Fruit fly (Drosophila melanogaster) whole organism, wandering third instar larva: ENCODE measurements around the gene Stat92E.
A peak's percentile ranks its signal among the peaks of the same experiment; 100 is the strongest.

Experiments
- Abd-B ChIP-seq: fragments of >200 bp; optimal IDR thresholded peaks from 2 replicates; lab custom pipeline; 2017; ENCODE audit warnings: missing biosample characterization, missing genetic modification characterization
- CG32264 ChIP-seq: fragments of 200-800 bp; sonication (Bioruptor generic); optimal IDR thresholded peaks from 2 replicates; lab custom pipeline; 2016; ENCODE audit warnings: missing biosample characterization, missing genetic modification characterization
- CG9705 ChIP-seq: fragments of 200-800 bp; sonication (Bioruptor generic); optimal IDR thresholded peaks from 2 replicates; lab custom pipeline; 2018; ENCODE audit warnings: missing biosample characterization, mild to moderate bottlenecking, missing genetic modification characterization
- Dfd ChIP-seq: fragments of >200 bp; optimal IDR thresholded peaks from 2 replicates; lab custom pipeline; 2017; ENCODE audit warnings: missing biosample characterization, missing genetic modification characterization
- Dif ChIP-seq: fragments of 200-275, 200-300 bp; sonication (Bioruptor generic); optimal IDR thresholded peaks from 2 replicates; lab custom pipeline; 2018; ENCODE audit warnings: missing biosample characterization, missing genetic modification characterization; ENCODE audit not compliant: partially characterized antibody
- GATAd ChIP-seq: sonication (Bioruptor generic); optimal IDR thresholded peaks from 2 replicates; lab custom pipeline; 2016; ENCODE audit warnings: missing biosample characterization, missing genetic modification characterization
- HLH106 ChIP-seq: fragments of 200-800 bp; optimal IDR thresholded peaks from 3 replicates; lab custom pipeline; 2019; ENCODE audit warnings: missing biosample characterization, mild to moderate bottlenecking, missing genetic modification characterization, moderate library complexity
- Hnf4 ChIP-seq: fragments of 200-800 bp; sonication (Bioruptor generic); optimal IDR thresholded peaks from 2 replicates; lab custom pipeline; 2016; ENCODE audit warnings: missing biosample characterization, mild to moderate bottlenecking, missing genetic modification characterization
- Hr83 ChIP-seq: fragments of 200-300 bp; sonication (Bioruptor generic); optimal IDR thresholded peaks from 2 replicates; lab custom pipeline; 2016; ENCODE audit warnings: missing biosample characterization, mild to moderate bottlenecking, missing genetic modification characterization, moderate library complexity; ENCODE audit not compliant: poor library complexity, severe bottlenecking
- Jra ChIP-seq: sonication (Bioruptor generic); optimal IDR thresholded peaks from 2 replicates; lab custom pipeline; 2016; ENCODE audit warnings: missing biosample characterization, missing genetic modification characterization
- Mio ChIP-seq: sonication (Bioruptor generic); optimal IDR thresholded peaks from 2 replicates; lab custom pipeline; 2016; ENCODE audit warnings: missing biosample characterization, missing genetic modification characterization
- Myc ChIP-seq: fragments of >200 bp; optimal IDR thresholded peaks from 2 replicates; lab custom pipeline; 2017
- N ChIP-seq: fragments of >200 bp; optimal IDR thresholded peaks from 2 replicates; lab custom pipeline; 2018; ENCODE audit warnings: missing biosample characterization, missing external identifiers, missing genetic modification characterization
- OdsH ChIP-seq: fragments of 200-800 bp; sonication (Bioruptor generic); optimal IDR thresholded peaks from 2 replicates; lab custom pipeline; 2016; ENCODE audit warnings: missing biosample characterization, mild to moderate bottlenecking, missing genetic modification characterization
- Rel ChIP-seq, 2 experiments: fragments of 200-800 bp; sonication (Bioruptor generic) in 1 of 2; optimal IDR thresholded peaks; 2 replicates in 1 of 2; 3 replicates in 1 of 2; lab custom pipeline; 2016 to 2019; ENCODE audit warnings: mild to moderate bottlenecking in 2 of 2, missing biosample characterization in 2 of 2, missing genetic modification characterization in 2 of 2, moderate library complexity in 1 of 2
- Sp1 ChIP-seq: fragments of 200-800 bp; sonication (Bioruptor generic); optimal IDR thresholded peaks from 3 replicates; lab custom pipeline; 2019; ENCODE audit warnings: missing biosample characterization, mild to moderate bottlenecking, missing genetic modification characterization, moderate library complexity
- br ChIP-seq: fragments of 200-800 bp; sonication (Bioruptor generic); optimal IDR thresholded peaks from 2 replicates; lab custom pipeline; 2016; ENCODE audit warnings: missing biosample characterization, missing genetic modification characterization
- brk ChIP-seq: fragments of 200-800 bp; sonication (Bioruptor generic); optimal IDR thresholded peaks from 2 replicates; lab custom pipeline; 2016; ENCODE audit warnings: missing biosample characterization, mild to moderate bottlenecking, missing genetic modification characterization
- dmrt93B ChIP-seq: fragments of 200-800 bp; sonication (Bioruptor generic); optimal IDR thresholded peaks from 2 replicates; lab custom pipeline; 2018; ENCODE audit warnings: missing biosample characterization, mild to moderate bottlenecking, missing genetic modification characterization
- dsf ChIP-seq: sonication (Bioruptor generic); optimal IDR thresholded peaks from 2 replicates; lab custom pipeline; 2016; ENCODE audit warnings: missing biosample characterization, missing genetic modification characterization, borderline replicate concordance
- ey ChIP-seq: fragments of 200-800 bp; sonication (Bioruptor generic); optimal IDR thresholded peaks from 2 replicates; lab custom pipeline; 2016; ENCODE audit warnings: missing biosample characterization, missing genetic modification characterization
- foxo ChIP-seq, 2 experiments: fragments of 200-800 bp; sonication (Bioruptor generic); optimal IDR thresholded peaks; 2 replicates in 1 of 2; 3 replicates in 1 of 2; lab custom pipeline; 2016 to 2017; ENCODE audit warnings: missing biosample characterization in 2 of 2, missing genetic modification characterization in 2 of 2
- fru ChIP-seq: fragments of 200-800 bp; sonication (Bioruptor generic); optimal IDR thresholded peaks from 3 replicates; lab custom pipeline; 2016; ENCODE audit warnings: missing biosample characterization, mild to moderate bottlenecking, missing genetic modification characterization
- h ChIP-seq: fragments of 200-800 bp; sonication (Bioruptor generic); optimal IDR thresholded peaks from 3 replicates; lab custom pipeline; 2016; ENCODE audit warnings: missing biosample characterization, mild to moderate bottlenecking, missing genetic modification characterization
- jim ChIP-seq: fragments of 175-275, 200-325 bp; sonication (Bioruptor generic); optimal IDR thresholded peaks from 2 replicates; lab custom pipeline; 2016; ENCODE audit warnings: missing biosample characterization, mild to moderate bottlenecking, missing genetic modification characterization
- lola ChIP-seq: fragments of >200 bp; optimal IDR thresholded peaks from 2 replicates; lab custom pipeline; 2017; ENCODE audit warnings: missing biosample characterization, missing genetic modification characterization
- pan ChIP-seq: fragments of >200 bp; optimal IDR thresholded peaks from 2 replicates; lab custom pipeline; 2017
- psq ChIP-seq: fragments of 200-800 bp; sonication (Bioruptor generic); optimal IDR thresholded peaks from 3 replicates; lab custom pipeline; 2017; ENCODE audit warnings: missing biosample characterization, mild to moderate bottlenecking, missing genetic modification characterization, moderate library complexity
- rgr ChIP-seq: fragments of 200-800 bp; sonication (Bioruptor generic); optimal IDR thresholded peaks from 3 replicates; lab custom pipeline; 2016; ENCODE audit warnings: missing biosample characterization, mild to moderate bottlenecking, missing genetic modification characterization
- sv ChIP-seq: fragments of 200-800 bp; sonication (Bioruptor generic); optimal IDR thresholded peaks from 3 replicates; lab custom pipeline; 2016; ENCODE audit warnings: missing biosample characterization, missing genetic modification characterization
- tai ChIP-seq: sonication (Bioruptor generic); optimal IDR thresholded peaks from 2 replicates; lab custom pipeline; 2016; ENCODE audit warnings: missing biosample characterization, missing genetic modification characterization
- usp ChIP-seq: fragments of >200 bp; optimal IDR thresholded peaks from 2 replicates; lab custom pipeline; 2017; ENCODE audit warnings: missing biosample characterization, missing genetic modification characterization
- woc ChIP-seq: sonication (Bioruptor generic); optimal IDR thresholded peaks from 2 replicates; lab custom pipeline; 2016; ENCODE audit warnings: missing biosample characterization, mild to moderate bottlenecking, missing genetic modification characterization

Stat92E gene

DNA sequence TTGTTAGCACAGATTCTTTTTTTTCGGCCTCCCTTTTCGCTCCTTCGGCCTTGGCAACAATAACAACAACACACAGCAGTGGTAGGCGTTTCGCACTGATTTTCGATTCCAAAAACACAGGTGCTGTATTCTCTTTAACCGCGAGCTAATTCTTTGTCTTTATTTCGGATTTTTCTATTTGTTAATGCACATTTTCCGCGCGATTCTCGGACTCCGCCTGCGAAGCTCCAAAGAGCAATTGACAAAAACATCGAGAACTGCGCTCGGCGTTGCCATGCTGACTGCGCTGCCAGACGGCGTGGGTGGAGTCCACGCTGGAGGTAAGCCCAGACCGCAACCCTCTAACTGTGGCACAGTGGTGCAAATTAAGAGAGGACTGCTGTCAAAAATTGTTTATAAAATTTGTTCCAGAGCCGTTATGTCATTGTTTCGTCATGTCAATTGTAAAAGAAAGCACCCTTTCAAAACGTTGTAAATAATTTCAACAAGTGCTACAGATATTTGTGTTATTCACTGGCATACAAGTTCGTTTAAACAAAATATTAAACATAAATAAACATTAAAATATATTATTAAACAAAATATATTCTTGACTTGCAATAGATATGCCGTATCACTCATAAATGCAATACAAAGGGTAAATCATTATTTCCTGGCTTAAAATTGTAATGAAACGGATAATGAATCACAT lies 5.4 kb upstream of the Stat92E start, which contains the start of the genes DPCoAC and CG5180 (continued):
- TF ChIP-seq lola (GFP tag; lab: Kevin White, UChicago) (no peak), CG32264 (GFP tag; lab: Kevin White, UChicago) (no peak), tai (GFP tag; lab: Kevin White, UChicago) (no peak), OdsH (GFP tag; lab: Kevin White, UChicago) (no peak), jim (GFP tag; lab: Kevin White, UChicago) (peak; percentile 54)
- TF ChIP-seq, all 38 proteins: peak for 15

DNA sequence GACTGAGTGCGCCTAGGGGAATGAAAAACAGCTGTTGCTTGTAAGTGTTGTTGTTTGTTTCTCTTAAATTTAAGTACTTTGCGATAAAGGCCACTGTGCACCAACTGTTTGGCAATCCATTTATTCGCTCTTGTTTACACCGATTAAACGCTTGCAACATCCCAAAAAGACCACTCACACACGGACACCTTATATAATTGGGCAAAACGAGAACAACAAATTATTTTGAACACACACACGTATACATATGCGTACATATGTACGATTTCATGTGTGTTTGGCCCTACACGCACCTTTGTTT lies 5.0 kb upstream of the Stat92E start:
- TF ChIP-seq woc (GFP tag; lab: Kevin White, UChicago) = no peak
- no peak for TF ChIP-seq sv (GFP tag; lab: Kevin White, UChicago)
- no peak for TF ChIP-seq br
- TF ChIP-seq OdsH (GFP tag; lab: Kevin White, UChicago) = no peak
- TF ChIP-seq Myc (lab: Kevin White, UChicago) = no peak
- no peak for TF ChIP-seq CG9705 (GFP tag; lab: Kevin White, UChicago)
- no peak for TF ChIP-seq N
- no peak for TF ChIP-seq fru (GFP tag; lab: Kevin White, UChicago)

DNA sequence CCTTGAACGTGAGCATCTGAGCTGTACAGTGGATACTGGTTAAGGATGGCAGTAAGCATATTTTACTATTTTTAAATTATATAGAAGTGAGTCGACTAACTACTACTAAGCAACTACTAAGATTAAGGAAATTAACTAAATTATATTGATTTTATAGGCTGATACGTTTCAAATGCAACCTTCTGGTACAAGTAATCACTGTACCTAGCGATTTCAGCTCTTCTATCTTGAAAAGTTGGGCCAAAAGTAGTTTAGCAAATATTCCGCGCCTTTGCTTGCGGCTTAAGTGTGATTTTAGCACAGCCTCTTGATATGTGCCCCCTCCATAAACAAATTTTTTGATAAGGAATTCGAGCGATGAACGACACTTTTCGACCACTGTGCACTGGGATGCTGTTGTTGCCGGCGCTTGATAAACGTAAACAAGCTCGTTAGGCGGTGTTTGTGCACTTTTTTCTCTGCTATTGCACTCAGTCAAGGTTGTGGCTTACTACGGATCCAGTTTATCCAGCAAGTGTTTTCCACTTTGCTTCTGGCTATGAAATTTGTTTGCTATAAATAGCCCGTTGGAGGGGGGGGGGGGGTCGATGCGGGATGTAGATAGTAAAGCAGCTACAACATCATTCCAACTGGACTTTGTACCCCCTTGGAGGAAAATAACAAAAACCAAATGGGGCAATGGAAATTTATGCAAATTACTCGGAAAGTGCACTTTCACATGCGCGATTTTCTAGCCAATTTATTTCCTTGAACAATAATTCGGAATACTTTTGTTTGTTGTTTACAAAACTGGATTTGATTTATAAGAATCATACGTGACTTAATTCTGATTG lies 4.4 kb upstream of the Stat92E start:
- TF ChIP-seq h (GFP tag; lab: Kevin White, UChicago) (peak; percentile 82), br (peak; percentile 55), Sp1 (GFP tag; lab: Kevin White, UChicago) (peak; percentile 18), Hr83 (no peak), rgr (GFP tag; lab: Kevin White, UChicago) (peak; percentile 60), Mio (no peak), Dfd (no peak), psq (GFP tag; lab: Kevin White, UChicago) (peak; percentile 47), Abd-B (GFP tag; lab: Kevin White, UChicago) (no peak), dsf (GFP tag; lab: Kevin White, UChicago) (no peak), sv (GFP tag; lab: Kevin White, UChicago) (peak; percentile 37), Myc (lab: Kevin White, UChicago) (no peak), HLH106 (tag; lab: Kevin White, UChicago) (peak; percentile 54), dmrt93B (GFP tag; lab: Kevin White, UChicago) (peak; percentile 37), brk (GFP tag; lab: Kevin White, UChicago) (peak; percentile 14), OdsH (GFP tag; lab: Kevin White, UChicago) (peak; percentile 67), CG32264 (GFP tag; lab: Kevin White, UChicago) (no peak), Hnf4 (GFP tag; lab: Kevin White, UChicago) (peak; percentile 9), usp (GFP tag; lab: Kevin White, UChicago) (no peak), GATAd (GFP tag; lab: Kevin White, UChicago) (no peak), Jra (GFP tag; lab: Kevin White, UChicago) (no peak), tai (GFP tag; lab: Kevin White, UChicago) (no peak), foxo (GFP tag; optimal IDR thresholded peaks at IDR 0.05; lab: Kevin White, UChicago) (peak in 1 of 2 experiments; percentile 76), CG9705 (GFP tag; lab: Kevin White, UChicago) (no peak), Dif (GFP tag; lab: Kevin White, UChicago) (peak; percentile 4), woc (GFP tag; lab: Kevin White, UChicago) (peak; percentile 72), ey (peak; percentile 62), pan (lab: Kevin White, UChicago) (no peak), Rel (GFP tag; optimal IDR thresholded peaks at IDR 0.05; lab: Kevin White, UChicago) (no peak), Rel (tag; optimal IDR thresholded peaks at IDR 0.05; lab: Kevin White, UChicago) (no peak), fru (GFP tag; lab: Kevin White, UChicago) (peak; percentile 72)
